Fruit fly (Drosophila melanogaster): ENCODE results near the gene tty.

Gene tty

DNA sequence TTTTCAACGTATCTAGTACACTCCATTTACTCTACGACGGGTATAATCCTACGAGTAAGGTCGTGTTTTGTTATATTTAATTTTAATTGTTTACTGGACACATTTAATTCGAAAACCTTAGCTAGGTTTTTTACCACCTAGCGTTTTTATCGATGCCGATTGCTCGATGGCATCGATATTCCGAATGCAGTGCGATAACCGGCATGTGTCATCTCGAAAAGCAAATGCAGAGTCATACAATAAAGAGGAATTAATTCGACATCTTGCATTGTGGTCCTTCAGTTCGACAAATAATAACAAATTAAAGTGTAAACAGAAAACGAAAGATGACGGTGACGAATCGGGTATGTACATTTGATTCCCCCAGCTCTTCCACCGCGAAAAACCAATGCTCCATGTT is 23.6 kb downstream of the tty start, which contains the start of gene Rpt6 (continued):
- TF ChIP-seq CG7357 (GFP tag; IDR thresholded peaks at IDR 0.05) (no peak), h (optimal IDR thresholded peaks at IDR 0.05) (no peak), GATAe (GFP tag; conservative IDR thresholded peaks at IDR 0.05) (no peak), CG10979 (tag; optimal IDR thresholded peaks at IDR 0.05) (no peak), z (GFP tag; IDR thresholded peaks at IDR 0.05) (no peak), CG31224 (GFP tag; IDR thresholded peaks at IDR 0.05) (no peak), CG13775 (GFP tag; optimal IDR thresholded peaks at IDR 0.05) (no peak), Gsc (GFP tag; IDR thresholded peaks at IDR 0.05) (no peak), ewg (GFP tag; optimal IDR thresholded peaks at IDR 0.05) (no peak), row (GFP tag; IDR thresholded peaks at IDR 0.05) (peak; percentile 44; the same call in 2 of the 3 replicates), inv (GFP tag; IDR thresholded peaks at IDR 0.05; ENCODE audit: partially characterized antibody) (peak; percentile 67), sens (GFP tag) (peak; percentile 64), Asciz (GFP tag; optimal IDR thresholded peaks at IDR 0.05) (no peak), CG10267 (tag; optimal IDR thresholded peaks at IDR 0.05) (peak; percentile 27), CG13624 (GFP tag; optimal IDR thresholded peaks at IDR 0.05) (peak; percentile 10), Eip74EF (GFP tag; optimal IDR thresholded peaks at IDR 0.05) (no peak), Atf3 (GFP tag; optimal IDR thresholded peaks at IDR 0.05) (no peak), CG2199 (GFP tag; IDR thresholded peaks at IDR 0.05) (no peak), dysf (GFP tag; IDR thresholded peaks at IDR 0.05) (no peak), HmgD (GFP tag; optimal IDR thresholded peaks at IDR 0.05) (peak; percentile 25), CG16863 (GFP tag; optimal IDR thresholded peaks at IDR 0.05) (peak; percentile 9), CG2875 (GFP tag; optimal IDR thresholded peaks at IDR 0.05) (no peak), CG5953 (GFP tag; IDR thresholded peaks at IDR 0.05) (no peak), CG17359 (tag; optimal IDR thresholded peaks at IDR 0.05) (no peak), Mrtf (GFP tag; IDR thresholded peaks at IDR 0.05) (no peak), Chrac-16 (GFP tag; optimal IDR thresholded peaks at IDR 0.05) (no peak)

- TF ChIP-seq Chrac-16 (GFP tag; optimal IDR thresholded peaks at IDR 0.05) (no peak), Mes4 (GFP tag; optimal IDR thresholded peaks at IDR 0.05) (no peak), CG17359 (tag; optimal IDR thresholded peaks at IDR 0.05) (peak; percentile 32), zfh1 (GFP tag; IDR thresholded peaks at IDR 0.05) (peak; percentile 45; the same call in 2 of the 3 replicates), Hr51 (GFP tag; optimal IDR thresholded peaks at IDR 0.05) (peak in 1 of 2 experiments; percentile 8), CG6272 (GFP tag; IDR thresholded peaks at IDR 0.05) (no peak; the same call in 1 of the 2 replicates), CG31441 (GFP tag; IDR thresholded peaks at IDR 0.05) (peak; percentile 49), hb (GFP tag; IDR thresholded peaks at IDR 0.05; ENCODE audit: partially characterized antibody) (no peak), psq (GFP tag; optimal IDR thresholded peaks at IDR 0.05) (no peak), dimm (GFP tag; IDR thresholded peaks at IDR 0.05) (no peak), vnd (GFP tag; IDR thresholded peaks at IDR 0.05; ENCODE audit: partially characterized antibody) (no peak), slbo (GFP tag; IDR thresholded peaks at IDR 0.05) (peak; percentile 76), CG8765 (GFP tag; IDR thresholded peaks at IDR 0.05) (no peak), CG12659 (GFP tag; optimal IDR thresholded peaks at IDR 0.05) (peak; percentile 71), nau (GFP tag; optimal IDR thresholded peaks at IDR 0.05) (no peak), CG1647 (GFP tag; optimal IDR thresholded peaks at IDR 0.05) (peak; percentile 20), otp (GFP tag; IDR thresholded peaks at IDR 0.05) (no peak), ken (GFP tag; IDR thresholded peaks at IDR 0.05) (peak; percentile 39; the same call in 1 of the 3 replicates), CG15073 (GFP tag; optimal IDR thresholded peaks at IDR 0.05) (no peak), danr (GFP tag; IDR thresholded peaks at IDR 0.05) (0 out of 2 replicates have a peak, but pooled peaks have one; percentile 18), CG10321 (GFP tag; IDR thresholded peaks at IDR 0.05) (no peak), grn (GFP tag; optimal IDR thresholded peaks at IDR 0.05) (peak; percentile 81), CG14965 (GFP tag; optimal IDR thresholded peaks at IDR 0.05; ENCODE audit: borderline replicate concordance) (no peak), ap (GFP tag; IDR thresholded peaks at IDR 0.05) (no peak), run (tag; optimal IDR thresholded peaks at IDR 0.05) (no peak), p53 (GFP tag; optimal IDR thresholded peaks at IDR 0.05) (no peak), Dbx (GFP tag; IDR thresholded peaks at IDR 0.05) (no peak; the same call in 2 of the 3 replicates)
Measured at dm6 chrX:21306485-21307142, 32.9 kb downstream of the tty start, which contains the start of gene Abca3. Gene Abca3 (minus strand): TSS chrX:21306665.
